Worm (Caenorhabditis elegans) whole organism, L4 larva: ENCODE results near the gene Y73F4A.2.

Experiments
- Y5F2A.4 ChIP-seq: fragments of 200-800 bp; sonication (Bioruptor generic); optimal IDR thresholded peaks from 2 replicates; lab custom pipeline; 2018; ENCODE audit warnings: mild to moderate bottlenecking, missing genetic modification characterization, missing compliant biosample characterization
- ZK337.2 ChIP-seq: fragments of 200-800 bp; sonication (Bioruptor generic); IDR thresholded peaks from 2 replicates; pipeline ENCODE4 v1.3.6; 2022; ENCODE audit warnings: missing genetic modification reagents, missing genetic modification characterization, missing compliant biosample characterization
- aly-2 ChIP-seq: sonication (generic microtip); optimal IDR thresholded peaks from 2 replicates; lab custom pipeline; 2018; ENCODE audit warnings: missing biosample characterization, missing genetic modification characterization
- arid-1 ChIP-seq: fragments of 200-800 bp; sonication (Bioruptor generic); conservative IDR thresholded peaks from 2 replicates; pipeline ENCODE4 v1.3.6; 2022; ENCODE audit warnings: missing genetic modification reagents, missing genetic modification characterization, missing compliant biosample characterization
- daf-19 ChIP-seq: fragments of 200-800 bp; sonication (Bioruptor generic); conservative IDR thresholded peaks from 2 replicates; pipeline ENCODE4 v1.3.6; 2022; ENCODE audit warnings: missing genetic modification characterization, missing compliant biosample characterization
- dmd-8 ChIP-seq: fragments of 200-800 bp; sonication (Bioruptor generic); IDR thresholded peaks from 2 replicates; pipeline ENCODE4 v1.3.6; 2022; ENCODE audit warnings: missing genetic modification characterization, missing compliant biosample characterization
- fkh-10 ChIP-seq: fragments of 150-350 bp; optimal IDR thresholded peaks from 2 replicates; lab custom pipeline; 2014; ENCODE audit warnings: missing biosample characterization, missing genetic modification reagents, missing genetic modification characterization
- jun-1 ChIP-seq: fragments of 150-350 bp; optimal IDR thresholded peaks from 2 replicates; lab custom pipeline; 2014; ENCODE audit warnings: missing biosample characterization, missing genetic modification reagents, missing genetic modification characterization
- lin-29 ChIP-seq: fragments of 200-800 bp; sonication (Bioruptor generic); IDR thresholded peaks from 2 replicates; pipeline ENCODE4 v1.3.6; 2022; ENCODE audit warnings: missing genetic modification reagents, missing genetic modification characterization, missing compliant biosample characterization
- mxl-2 ChIP-seq: fragments of 200-800 bp; sonication (Bioruptor generic); conservative IDR thresholded peaks from 2 replicates; pipeline ENCODE4 v1.3.6; 2022; ENCODE audit warnings: missing genetic modification reagents, missing genetic modification characterization, missing compliant biosample characterization
- nhr-11 ChIP-seq: fragments of 150-350 bp; optimal IDR thresholded peaks from 2 replicates; lab custom pipeline; 2014; ENCODE audit warnings: missing biosample characterization, missing genetic modification characterization
- nhr-77 ChIP-seq: fragments of 150-350 bp; optimal IDR thresholded peaks from 2 replicates; lab custom pipeline; 2014; ENCODE audit warnings: missing biosample characterization, missing genetic modification characterization
- snpc-4 ChIP-seq: fragments of 150-350 bp; optimal IDR thresholded peaks from 2 replicates; lab custom pipeline; 2014; ENCODE audit warnings: missing biosample characterization, missing genetic modification characterization
- unc-39 ChIP-seq: sonication (generic microtip); optimal IDR thresholded peaks from 2 replicates; lab custom pipeline; 2017; ENCODE audit warnings: missing biosample characterization, missing genetic modification characterization

- no peak for TF ChIP-seq snpc-4
- TF ChIP-seq fkh-10 (GFP tag; lab: Kevin White, UChicago) = no peak
- TF ChIP-seq aly-2 = no peak
- no peak for TF ChIP-seq nhr-11 (tag; lab: Kevin White, UChicago)
- TF ChIP-seq jun-1 (tag; lab: Kevin White, UChicago) = no peak
- no peak for TF ChIP-seq arid-1 (GFP tag; lab: Robert Waterston, UW)
- no peak for TF ChIP-seq nhr-77 (tag; lab: Kevin White, UChicago)
- no peak for TF ChIP-seq unc-39 (tag; lab: Kevin White, UChicago)
- TF ChIP-seq dmd-8 (GFP tag; lab: Robert Waterston, UW) = no peak
- no peak for TF ChIP-seq ZK337.2
- no peak for TF ChIP-seq daf-19 (GFP tag; lab: Robert Waterston, UW)
- no peak for TF ChIP-seq mxl-2
- TF ChIP-seq Y5F2A.4 = no peak
- TF ChIP-seq lin-29 (GFP tag; lab: Robert Waterston, UW) = no peak
These were observed 26.6 kb upstream of the Y73F4A.2 start, which contains the start of gene nhr-11 for ce11 chrIV:9069703-9070102.
